Worm (Caenorhabditis elegans) whole organism, midembryonic: ENCODE measurements around the gene Y69E1A.8.
A peak's percentile ranks its signal among the peaks of the same experiment; 100 is the strongest.

ENCODE experiments used
- T22C8.4 ChIP-seq: fragments of 200-800 bp; sonication (Bioruptor generic); IDR thresholded peaks from 2 replicates; pipeline ENCODE4 v1.3.6; 2022; ENCODE audit warnings: missing genetic modification characterization, missing compliant biosample characterization
- cog-1 ChIP-seq: sonication (generic microtip); optimal IDR thresholded peaks from 2 replicates; lab custom pipeline; 2016; ENCODE audit warnings: missing genetic modification characterization, missing compliant biosample characterization
- flt-1 ChIP-seq: fragments of 200-800 bp; sonication (Bioruptor generic); IDR thresholded peaks from 2 replicates; pipeline ENCODE4 v1.3.6; 2022; ENCODE audit warnings: missing genetic modification characterization, missing compliant biosample characterization
- med-1 ChIP-seq: sonication (generic microtip); optimal IDR thresholded peaks from 2 replicates; lab custom pipeline; 2017; ENCODE audit warnings: missing genetic modification characterization, mild to moderate bottlenecking, missing compliant biosample characterization, antibody characterized with exemption, missing genetic modification reagents; ENCODE audit not compliant: insufficient read depth
- ref-1 ChIP-seq: fragments of 200-800 bp; sonication (Bioruptor generic); conservative IDR thresholded peaks from 2 replicates; pipeline ENCODE4 v1.3.6; 2022; ENCODE audit warnings: missing genetic modification reagents, missing genetic modification characterization, missing compliant biosample characterization
- tab-1 ChIP-seq: fragments of 200-800 bp; sonication (Bioruptor generic); IDR thresholded peaks from 2 replicates; pipeline ENCODE4 v1.3.6; 2022; ENCODE audit warnings: missing genetic modification characterization, missing compliant biosample characterization
- ztf-23 ChIP-seq: fragments of 200-800 bp; sonication (Bioruptor generic); IDR thresholded peaks from 2 replicates; pipeline ENCODE4 v1.3.6; 2022; ENCODE audit warnings: missing genetic modification reagents, missing genetic modification characterization, missing compliant biosample characterization

DNA sequence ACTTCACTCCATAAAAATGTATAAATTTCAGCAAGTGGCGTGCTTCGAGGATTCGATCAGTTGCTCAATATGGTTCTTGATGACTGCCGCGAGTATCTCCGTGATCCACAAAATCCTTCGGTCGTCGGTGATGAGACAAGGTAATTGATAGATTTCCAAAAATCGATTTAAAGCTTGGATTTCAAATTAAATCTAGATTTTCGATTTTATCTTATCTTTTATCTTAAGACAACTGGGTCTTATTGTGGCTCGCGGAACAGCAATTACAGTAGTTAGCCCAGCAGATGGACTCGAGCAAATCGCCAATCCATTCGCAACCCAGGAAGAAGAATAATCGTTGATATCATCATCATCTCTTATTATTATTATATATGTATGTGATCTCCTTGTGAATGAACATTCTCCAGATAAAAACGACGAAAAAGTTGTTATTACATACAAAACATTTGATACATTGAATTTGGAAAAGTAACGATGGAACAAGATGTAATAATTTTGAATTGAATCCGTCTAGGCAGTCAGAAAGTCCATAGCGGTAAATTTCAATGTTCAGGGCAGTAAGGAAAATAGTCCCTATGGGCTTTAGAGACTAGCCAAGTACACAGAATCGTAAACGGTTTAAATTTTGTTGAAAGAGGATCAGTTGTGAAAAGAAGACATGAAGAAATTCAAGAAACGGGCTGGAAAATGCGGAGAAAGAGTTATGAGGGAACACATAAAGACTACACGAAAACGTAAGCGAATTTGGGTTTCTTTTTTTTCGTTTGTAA, 32.4 kb upstream of the Y69E1A.8 start:
- no peak for TF ChIP-seq med-1 (GFP tag; lab: Kevin White, UChicago)
- no peak for TF ChIP-seq tab-1 (GFP tag; lab: Robert Waterston, UW)
- TF ChIP-seq flt-1 (GFP tag; lab: Robert Waterston, UW), result 0 out of 2 replicates have a peak, but pooled peaks have one; percentile 17
- no peak for TF ChIP-seq cog-1 (tag; lab: Kevin White, UChicago)
- no peak for TF ChIP-seq ztf-23 (GFP tag; lab: Robert Waterston, UW)
- no peak for TF ChIP-seq ref-1 (GFP tag; lab: Robert Waterston, UW)
- no peak for TF ChIP-seq T22C8.4
